Worm (Caenorhabditis elegans) whole organism, L3 larva: ENCODE data around the gene jmjd-5.

Experiments
- R02D3.7 ChIP-seq: fragments of 150-350 bp; optimal IDR thresholded peaks from 2 replicates; lab custom pipeline; 2014; ENCODE audit warnings: missing biosample characterization, missing genetic modification characterization
- ZK546.5 ChIP-seq: sonication (generic microtip); optimal IDR thresholded peaks from 2 replicates; lab custom pipeline; 2017; ENCODE audit warnings: missing biosample characterization, missing genetic modification characterization
- ama-1 ChIP-seq: fragments of 150-350 bp; optimal IDR thresholded peaks from 2 replicates; lab custom pipeline; 2018
- ceh-9 ChIP-seq: sonication (generic microtip); optimal IDR thresholded peaks from 2 replicates; lab custom pipeline; 2018; ENCODE audit warnings: missing biosample characterization, missing genetic modification characterization
- egl-27 ChIP-seq: sonication (generic microtip); optimal IDR thresholded peaks from 4 replicates; lab custom pipeline; 2017; ENCODE audit warnings: missing biosample characterization, missing genetic modification reagents, missing genetic modification characterization
- egl-5 ChIP-seq: fragments of 150-350 bp; optimal IDR thresholded peaks from 2 replicates; lab custom pipeline; 2017; ENCODE audit warnings: missing biosample characterization, missing genetic modification reagents, missing genetic modification characterization, inconsistent platforms
- fkh-10 ChIP-seq: sonication (generic microtip); optimal IDR thresholded peaks from 2 replicates; lab custom pipeline; 2017; ENCODE audit warnings: missing biosample characterization, missing genetic modification reagents, missing genetic modification characterization
- jun-1 ChIP-seq: fragments of 150-350 bp; optimal IDR thresholded peaks from 2 replicates; lab custom pipeline; 2014; ENCODE audit warnings: missing biosample characterization, missing genetic modification reagents, missing genetic modification characterization
- lin-39 ChIP-seq: fragments of 150-350 bp; optimal IDR thresholded peaks from 2 replicates; lab custom pipeline; 2018; ENCODE audit warnings: missing biosample characterization, missing genetic modification reagents, missing genetic modification characterization
- nfya-1 ChIP-seq: sonication (generic microtip); optimal IDR thresholded peaks from 2 replicates; lab custom pipeline; 2017; ENCODE audit warnings: missing genetic modification characterization, mild to moderate bottlenecking, missing compliant biosample characterization, antibody characterized with exemption, moderate library complexity; ENCODE audit not compliant: insufficient read depth
- nhr-23 ChIP-seq: fragments of 150-350 bp; optimal IDR thresholded peaks from 2 replicates; lab custom pipeline; 2014; ENCODE audit warnings: missing biosample characterization, missing genetic modification reagents, missing genetic modification characterization
- pha-4 ChIP-seq: fragments of 150-350 bp; optimal IDR thresholded peaks from 2 replicates; lab custom pipeline; 2014; ENCODE audit warnings: missing biosample characterization, missing genetic modification reagents, missing genetic modification characterization
- snpc-4 ChIP-seq: fragments of 150-350 bp; optimal IDR thresholded peaks from 2 replicates; lab custom pipeline; 2014; ENCODE audit warnings: missing biosample characterization, missing genetic modification characterization
- unc-39 ChIP-seq: sonication (generic microtip); optimal IDR thresholded peaks from 4 replicates; lab custom pipeline; 2017; ENCODE audit warnings: missing biosample characterization, missing genetic modification characterization

- no peak for TF ChIP-seq R02D3.7 (tag; lab: Kevin White, UChicago)
- TF ChIP-seq ama-1 (lab: Kevin White, UChicago): no peak
- peak; percentile 19 for TF ChIP-seq jun-1 (tag; lab: Kevin White, UChicago)
- TF ChIP-seq fkh-10: no peak
- TF ChIP-seq pha-4: peak; percentile 76
- TF ChIP-seq nfya-1 (tag; lab: Kevin White, UChicago): peak; percentile 56
- TF ChIP-seq ZK546.5: no peak
- TF ChIP-seq lin-39 (tag; lab: Kevin White, UChicago): peak; percentile 57
- TF ChIP-seq ceh-9 (tag; lab: Kevin White, UChicago): no peak
- peak; percentile 51 for TF ChIP-seq nhr-23
- no peak for TF ChIP-seq unc-39 (tag; lab: Kevin White, UChicago)
- TF ChIP-seq snpc-4 (tag; lab: Kevin White, UChicago): peak; percentile 69
- no peak for TF ChIP-seq egl-27 (tag; lab: Kevin White, UChicago)
- TF ChIP-seq egl-5 (tag; lab: Kevin White, UChicago): peak; percentile 68
These were observed 14.2 kb upstream of the jmjd-5 start, which contains the start of gene erfa-3 for ce11 chrV:11113041-11113574.
